Fruit fly (Drosophila melanogaster): Measurements from ENCODE around the gene Brf.

Gene Brf

dm6 chr3R:17401289-17401752 lies 10.2 kb upstream of the Brf start (continued):
- TF ChIP-seq CG30020 (tag; optimal IDR thresholded peaks at IDR 0.05) (peak; percentile 91), dysf (GFP tag; IDR thresholded peaks at IDR 0.05) (0 out of 3 replicates have a peak, but pooled peaks have one; percentile 24), CG1647 (GFP tag; optimal IDR thresholded peaks at IDR 0.05) (no peak), CG6791 (GFP tag; IDR thresholded peaks at IDR 0.05; ENCODE audit: partially characterized antibody) (peak; percentile 85), D (optimal IDR thresholded peaks at IDR 0.05) (no peak), D (GFP tag; optimal IDR thresholded peaks at IDR 0.05) (no peak), ro (GFP tag; IDR thresholded peaks at IDR 0.05) (no peak), lab (GFP tag; optimal IDR thresholded peaks at IDR 0.05) (peak; percentile 13), toy (GFP tag; IDR thresholded peaks at IDR 0.05) (no peak), maf-S (GFP tag; optimal IDR thresholded peaks at IDR 0.05) (peak; percentile 56), CG11456 (GFP tag; IDR thresholded peaks at IDR 0.05) (peak; percentile 74), grau (tag; optimal IDR thresholded peaks at IDR 0.05) (peak; percentile 64), YL-1 (GFP tag; optimal IDR thresholded peaks at IDR 0.05) (peak; percentile 62), abd-A (tag; optimal IDR thresholded peaks at IDR 0.05) (peak; percentile 54), klu (GFP tag; IDR thresholded peaks at IDR 0.05) (no peak), az2 (GFP tag; optimal IDR thresholded peaks at IDR 0.05) (peak; percentile 50), CG8290 (GFP tag; optimal IDR thresholded peaks at IDR 0.05) (peak; percentile 17), CG8290 (tag; optimal IDR thresholded peaks at IDR 0.05) (peak in 1 of 2 experiments; percentile 81), gem (tag; optimal IDR thresholded peaks at IDR 0.05) (peak; percentile 80), CG13775 (GFP tag; optimal IDR thresholded peaks at IDR 0.05) (peak; percentile 67), ATbp (GFP tag; optimal IDR thresholded peaks at IDR 0.05) (no peak), Doc2 (GFP tag; IDR thresholded peaks at IDR 0.05) (no peak), CHES-1-like (GFP tag; optimal IDR thresholded peaks at IDR 0.05) (peak; percentile 67), CG3995 (GFP tag; optimal IDR thresholded peaks at IDR 0.05) (peak; percentile 45), CG12299 (tag; optimal IDR thresholded peaks at IDR 0.05) (no peak), CG9609 (GFP tag; optimal IDR thresholded peaks at IDR 0.05) (peak; percentile 48), Fer1 (GFP tag; optimal IDR thresholded peaks at IDR 0.05) (peak; percentile 41), CG9932 (GFP tag; IDR thresholded peaks at IDR 0.05) (peak; percentile 78), bsh (GFP tag; optimal IDR thresholded peaks at IDR 0.05) (peak in 1 of 2 experiments; percentile 12), CG9727 (GFP tag; optimal IDR thresholded peaks at IDR 0.05) (no peak), CG12104 (GFP tag; optimal IDR thresholded peaks at IDR 0.05) (peak; percentile 17), CkIIα-i1 (GFP tag; IDR thresholded peaks at IDR 0.05) (no peak), row (GFP tag; IDR thresholded peaks at IDR 0.05) (peak; percentile 82), CG14441 (GFP tag; IDR thresholded peaks at IDR 0.05) (peak; percentile 50), CG3407 (GFP tag; optimal IDR thresholded peaks at IDR 0.05) (no peak), CG10274 (GFP tag; optimal IDR thresholded peaks at IDR 0.05) (no peak), CG12744 (GFP tag; optimal IDR thresholded peaks at IDR 0.05) (peak; percentile 14), D19B (GFP tag; optimal IDR thresholded peaks at IDR 0.05) (no peak), CG10209 (GFP tag; optimal IDR thresholded peaks at IDR 0.05) (peak; percentile 43), Dip2 (GFP tag; IDR thresholded peaks at IDR 0.05) (no peak), BtbVII (GFP tag; optimal IDR thresholded peaks at IDR 0.05) (peak; percentile 3), Hmr (GFP tag; optimal IDR thresholded peaks at IDR 0.05) (peak; percentile 71), unpg (GFP tag; optimal IDR thresholded peaks at IDR 0.05) (peak; percentile 49), lbe (GFP tag; optimal IDR thresholded peaks at IDR 0.05) (peak; percentile 3), Opbp (GFP tag; IDR thresholded peaks at IDR 0.05; ENCODE audit: partially characterized antibody) (peak; percentile 86), CG11085 (GFP tag; IDR thresholded peaks at IDR 0.05) (no peak), CG42726 (GFP tag; IDR thresholded peaks at IDR 0.05; ENCODE audit: partially characterized antibody) (peak; percentile 43; the same call in 1 of the 2 replicates), run (tag; optimal IDR thresholded peaks at IDR 0.05) (no peak), CG17361 (GFP tag; IDR thresholded peaks at IDR 0.05) (0 out of 3 replicates have a peak, but pooled peaks have one; percentile 16), H15 (GFP tag; IDR thresholded peaks at IDR 0.05) (no peak), Sox102F (GFP tag; optimal IDR thresholded peaks at IDR 0.05) (peak; percentile 62)
